Worm (Caenorhabditis elegans): ENCODE data around the gene B0034.4.

- no peak for TF ChIP-seq klf-2 (GFP tag; conservative IDR thresholded peaks at IDR 0.05)
- no peak for TF ChIP-seq flt-1 (GFP tag; IDR thresholded peaks at IDR 0.05)
- TF ChIP-seq med-1 (GFP tag; optimal IDR thresholded peaks at IDR 0.05; ENCODE audit: insufficient read depth), result no peak
- no peak for TF ChIP-seq tab-1 (GFP tag; IDR thresholded peaks at IDR 0.05)
- TF ChIP-seq T22C8.4 (GFP tag; IDR thresholded peaks at IDR 0.05), result no peak
- TF ChIP-seq cog-1 (tag; optimal IDR thresholded peaks at IDR 0.05), result no peak
- no peak for TF ChIP-seq ref-1 (GFP tag; conservative IDR thresholded peaks at IDR 0.05)
- TF ChIP-seq ztf-29 (GFP tag; IDR thresholded peaks at IDR 0.05), result no peak
- TF ChIP-seq ztf-23 (GFP tag; IDR thresholded peaks at IDR 0.05), result no peak
Observed at ce11 chrII:5966637-5967036, 2.7 kb downstream of the B0034.4 start.

All from whole organism, midembryonic.